Fruit fly (Drosophila melanogaster): ENCODE measurements around the gene RpS19a.

The RpS19a gene

DNA sequence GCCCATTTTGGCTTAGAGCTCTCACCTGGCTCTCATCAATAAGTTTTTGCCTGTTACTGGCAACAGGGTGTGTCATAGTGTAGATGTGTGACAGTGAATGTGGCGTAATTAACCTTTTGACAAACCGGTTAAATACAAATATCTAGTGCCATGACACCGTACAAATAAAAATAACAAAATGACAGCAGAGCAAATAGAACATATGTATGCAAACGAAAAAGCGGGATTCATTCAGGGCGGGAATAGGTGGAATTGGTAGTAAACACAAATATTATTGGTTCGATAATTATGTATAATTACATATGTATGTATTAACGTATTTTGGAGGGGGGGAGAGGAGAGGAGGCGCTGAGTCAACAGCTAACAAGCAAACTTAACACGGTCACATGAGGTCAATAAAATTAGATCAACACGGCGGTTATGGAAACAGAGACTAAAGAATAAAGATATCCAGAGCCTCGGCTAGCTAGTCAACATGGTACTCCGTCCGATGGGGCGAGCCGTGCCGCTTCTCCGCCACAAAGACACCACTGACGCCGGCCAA is 41.4 kb upstream of the RpS19a start (continued):
- TF ChIP-seq CG33557 (GFP tag; optimal IDR thresholded peaks at IDR 0.05): peak; percentile 28
- TF ChIP-seq CG15696 (tag; optimal IDR thresholded peaks at IDR 0.05): peak; percentile 6
- 0 out of 2 replicates have a peak, but pooled peaks have one; percentile 17 for TF ChIP-seq Awh (GFP tag; IDR thresholded peaks at IDR 0.05)
- peak; percentile 20 for TF ChIP-seq ATbp (GFP tag; optimal IDR thresholded peaks at IDR 0.05)
- TF ChIP-seq Hey (tag; optimal IDR thresholded peaks at IDR 0.05): no peak
- TF ChIP-seq CG2202 (tag; optimal IDR thresholded peaks at IDR 0.05): peak; percentile 1
- TF ChIP-seq Ets65A (GFP tag): peak; percentile 56
- TF ChIP-seq CG17568 (GFP tag; optimal IDR thresholded peaks at IDR 0.05): no peak
- peak; percentile 36 for TF ChIP-seq kni (GFP tag; optimal IDR thresholded peaks at IDR 0.05)
- TF ChIP-seq h (optimal IDR thresholded peaks at IDR 0.05): no peak
- peak; percentile 9 for TF ChIP-seq exex (tag; optimal IDR thresholded peaks at IDR 0.05)
- no peak for TF ChIP-seq Dfd (GFP tag; optimal IDR thresholded peaks at IDR 0.05)
- no peak for TF ChIP-seq run (tag; optimal IDR thresholded peaks at IDR 0.05)
- no peak for TF ChIP-seq sna (GFP tag; IDR thresholded peaks at IDR 0.05; ENCODE audit: partially characterized antibody)
- TF ChIP-seq CG15601 (tag; optimal IDR thresholded peaks at IDR 0.05): peak; percentile 27
- TF ChIP-seq CG4282 (GFP tag; optimal IDR thresholded peaks at IDR 0.05): no peak

DNA sequence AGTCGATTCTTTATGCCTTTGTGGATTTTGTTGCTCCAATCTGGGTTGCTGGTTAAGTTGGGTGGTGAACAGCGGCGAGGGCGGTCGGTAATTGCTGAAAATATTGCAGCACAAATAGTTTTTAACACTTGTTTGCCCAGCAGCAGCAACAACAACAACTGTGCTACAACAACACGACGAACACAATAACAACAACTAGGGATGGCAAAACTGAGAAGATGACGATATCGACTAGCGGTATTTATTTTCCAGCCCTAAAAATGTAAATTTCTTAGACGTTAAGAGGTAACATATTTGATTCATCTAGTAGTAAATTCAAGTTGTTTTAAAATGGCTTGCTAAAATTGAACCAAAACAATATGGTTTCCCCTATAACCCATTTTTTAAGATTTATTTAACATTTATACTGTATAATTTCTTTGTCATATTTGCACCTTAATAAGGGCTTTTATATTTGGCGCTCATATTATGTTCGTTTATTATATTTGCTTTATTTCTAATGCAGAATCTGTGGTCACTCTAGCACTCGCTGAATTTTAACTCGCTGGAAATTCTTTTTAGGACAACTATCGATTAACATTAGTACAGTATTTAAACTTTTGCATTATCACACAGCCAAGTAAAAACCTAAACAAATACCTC is 39.2 kb upstream of the RpS19a start:
- TF ChIP-seq CG14710 (tag; optimal IDR thresholded peaks at IDR 0.05) (peak; percentile 42), CrebB (tag; optimal IDR thresholded peaks at IDR 0.05) (peak; percentile 5), MBD-R2 (GFP tag; IDR thresholded peaks at IDR 0.05) (peak; percentile 42; the same call in 1 of the 2 replicates), Camta (GFP tag; optimal IDR thresholded peaks at IDR 0.05) (no peak), CG10267 (tag; optimal IDR thresholded peaks at IDR 0.05) (peak; percentile 5), Aef1 (GFP tag; IDR thresholded peaks at IDR 0.05) (peak; percentile 87), disco-r (GFP tag; optimal IDR thresholded peaks at IDR 0.05) (no peak), phol (tag; optimal IDR thresholded peaks at IDR 0.05) (peak; percentile 21), CG1024 (GFP tag; IDR thresholded peaks at IDR 0.05) (no peak), Pdp1 (GFP tag; optimal IDR thresholded peaks at IDR 0.05) (peak in 1 of 2 experiments; percentile 23), CG13775 (GFP tag; optimal IDR thresholded peaks at IDR 0.05) (peak; percentile 25), trem (tag; optimal IDR thresholded peaks at IDR 0.05) (peak; percentile 27), dpn (GFP tag; optimal IDR thresholded peaks at IDR 0.05) (peak in 1 of 2 experiments; percentile 1), CG1603 (tag; optimal IDR thresholded peaks at IDR 0.05) (peak; percentile 26), CG3726 (GFP tag; IDR thresholded peaks at IDR 0.05) (no peak), Lhr (GFP tag; optimal IDR thresholded peaks at IDR 0.05) (peak; percentile 2), amos (GFP tag; IDR thresholded peaks at IDR 0.05; ENCODE audit: partially characterized antibody) (peak; percentile 5; the same call in 1 of the 2 replicates), CG12391 (tag; optimal IDR thresholded peaks at IDR 0.05) (peak; percentile 43), CG12659 (GFP tag; optimal IDR thresholded peaks at IDR 0.05) (peak; percentile 32), Opbp (GFP tag; IDR thresholded peaks at IDR 0.05; ENCODE audit: partially characterized antibody) (peak; percentile 39; the same call in 1 of the 3 replicates), CG17385 (GFP tag; optimal IDR thresholded peaks at IDR 0.05) (no peak), YL-1 (GFP tag; optimal IDR thresholded peaks at IDR 0.05) (peak; percentile 15), nerfin-1 (tag; optimal IDR thresholded peaks at IDR 0.05) (peak; percentile 13), CG9932 (GFP tag; IDR thresholded peaks at IDR 0.05) (peak; percentile 29; the same call in 1 of the 2 replicates), hbn (GFP tag; IDR thresholded peaks at IDR 0.05; ENCODE audit: partially characterized antibody) (no peak; the same call in 1 of the 2 replicates), Six4 (GFP tag; optimal IDR thresholded peaks at IDR 0.05) (no peak), Sry-δ (GFP tag; optimal IDR thresholded peaks at IDR 0.05) (peak; percentile 42), CG13123 (GFP tag; optimal IDR thresholded peaks at IDR 0.05) (no peak), CG15514 (GFP tag; optimal IDR thresholded peaks at IDR 0.05) (peak; percentile 10), CG2678 (tag; optimal IDR thresholded peaks at IDR 0.05) (no peak), Med (GFP tag) (peak; percentile 65), CG3281 (GFP tag; optimal IDR thresholded peaks at IDR 0.05) (peak; percentile 20)
